Worm (Caenorhabditis elegans) whole organism, L1 larva: ENCODE results near the gene clec-60.

Source experiments
- aly-2 ChIP-seq: fragments of 150-350 bp; optimal IDR thresholded peaks from 2 replicates; lab custom pipeline; 2014; ENCODE audit warnings: missing biosample characterization, missing genetic modification characterization
- egl-27 ChIP-seq, 2 experiments: fragments of 150-350 bp in 1 of 2; sonication (generic microtip); optimal IDR thresholded peaks; 3 replicates each; lab custom pipeline; 2017 to 2018; ENCODE audit warnings: missing biosample characterization in 2 of 2, missing genetic modification characterization in 2 of 2, missing genetic modification reagents in 2 of 2
- fkh-10 ChIP-seq: sonication (generic microtip); optimal IDR thresholded peaks from 2 replicates; lab custom pipeline; 2017; ENCODE audit warnings: missing biosample characterization, missing genetic modification reagents, missing genetic modification characterization
- fkh-8 ChIP-seq: sonication (generic microtip); optimal IDR thresholded peaks from 2 replicates; lab custom pipeline; 2016; ENCODE audit warnings: mild to moderate bottlenecking, missing genetic modification characterization, missing compliant biosample characterization
- lin-15B ChIP-seq: fragments of 150-350 bp; sonication (generic microtip); optimal IDR thresholded peaks from 3 replicates; lab custom pipeline; 2014; ENCODE audit warnings: missing biosample characterization, missing genetic modification characterization
- lsy-2 ChIP-seq, 2 experiments: fragments of 150-350 bp; optimal IDR thresholded peaks; 2 replicates each; lab custom pipeline; 2014; ENCODE audit warnings: missing biosample characterization in 2 of 2, missing genetic modification characterization in 2 of 2
- nhr-11 ChIP-seq: fragments of 150-350 bp; optimal IDR thresholded peaks from 2 replicates; lab custom pipeline; 2014; ENCODE audit warnings: missing biosample characterization, missing genetic modification characterization
- nhr-28 ChIP-seq: fragments of 150-350 bp; optimal IDR thresholded peaks from 2 replicates; lab custom pipeline; 2014; ENCODE audit warnings: missing biosample characterization, missing genetic modification characterization
- skn-1 ChIP-seq: fragments of 150-350 bp; optimal IDR thresholded peaks from 2 replicates; lab custom pipeline; 2014; ENCODE audit warnings: missing biosample characterization, missing genetic modification characterization
- unc-62 ChIP-seq: fragments of 150-350 bp; optimal IDR thresholded peaks from 2 replicates; lab custom pipeline; 2014; ENCODE audit warnings: missing biosample characterization, missing genetic modification reagents, missing genetic modification characterization
- zag-1 ChIP-seq: fragments of 150-350 bp; optimal IDR thresholded peaks from 2 replicates; lab custom pipeline; 2014; ENCODE audit warnings: missing biosample characterization, missing genetic modification characterization

- no peak for TF ChIP-seq unc-62 (GFP tag; lab: Kevin White, UChicago)
- no peak for TF ChIP-seq egl-27 (tag; optimal IDR thresholded peaks at IDR 0.05; lab: Kevin White, UChicago)
- no peak for TF ChIP-seq skn-1 (tag; lab: Kevin White, UChicago)
- no peak for TF ChIP-seq fkh-10
- TF ChIP-seq zag-1 (tag; lab: Kevin White, UChicago), result no peak
- TF ChIP-seq lsy-2 (tag; optimal IDR thresholded peaks at IDR 0.05; lab: Kevin White, UChicago), result no peak
- TF ChIP-seq nhr-28, result no peak
- TF ChIP-seq nhr-11 (tag; lab: Kevin White, UChicago), result no peak
- no peak for TF ChIP-seq lin-15B (tag; lab: Kevin White, UChicago)
- TF ChIP-seq aly-2 (tag; lab: Kevin White, UChicago), result no peak
- no peak for TF ChIP-seq fkh-8 (tag; lab: Kevin White, UChicago)
Observed at ce11 chrII:10476959-10477358, 4.7 kb downstream of the clec-60 start, which contains the start of gene ZK666.4.
